Fruit fly (Drosophila melanogaster): ENCODE results near the gene Ubqn.

- TF ChIP-seq Dif (GFP tag; optimal IDR thresholded peaks at IDR 0.05; ENCODE audit: partially characterized antibody) (peak; percentile 96), Hr78 (GFP tag; optimal IDR thresholded peaks at IDR 0.05) (no peak), foxo (GFP tag; optimal IDR thresholded peaks at IDR 0.05) (peak in 1 of 2 experiments; percentile 2), CG32264 (GFP tag; optimal IDR thresholded peaks at IDR 0.05) (no peak), Abd-B (GFP tag; optimal IDR thresholded peaks at IDR 0.05) (no peak), brk (GFP tag; optimal IDR thresholded peaks at IDR 0.05) (no peak), CrebA (GFP tag; optimal IDR thresholded peaks at IDR 0.05; ENCODE audit: borderline replicate concordance) (no peak)
These were observed at the start of gene Ubqn, which contains the start of gene dome for dm6 chrX:19683040-19683875.

Measured in whole organism, wandering third instar larva.